Worm (Caenorhabditis elegans): ENCODE measurements around the gene pcp-5.

Gene pcp-5

DNA sequence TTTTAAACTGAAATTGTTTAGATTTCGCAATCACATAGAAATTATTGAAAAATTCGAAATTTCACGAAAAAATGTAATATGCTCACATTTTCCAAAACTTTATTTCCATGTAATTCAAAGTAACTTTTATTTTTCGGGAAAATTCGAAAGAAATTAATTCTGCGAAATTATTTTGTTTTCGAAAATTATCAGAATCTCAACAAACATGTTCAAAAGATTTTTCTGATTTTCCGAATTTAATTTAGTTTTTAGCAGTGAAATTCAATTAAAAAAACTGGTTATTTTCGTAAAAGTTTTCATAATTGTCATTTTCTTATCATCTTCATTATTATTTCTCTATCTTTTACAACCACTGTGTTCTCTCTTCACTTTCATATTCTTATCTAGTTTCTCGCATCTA lies 25.8 kb upstream of the pcp-5 start, which contains the start of gene ran-2:
TSS of gene ran-2 (plus strand) at position 301 of the 400 bp plus-strand sequence.
- TF ChIP-seq unc-120 (tag; optimal IDR thresholded peaks at IDR 0.05; ENCODE audit: poor library complexity, severe bottlenecking) (no peak), sptf-1 (tag; optimal IDR thresholded peaks at IDR 0.05) (no peak), unc-62 (GFP tag; optimal IDR thresholded peaks at IDR 0.05) (no peak), lin-32 (GFP tag; optimal IDR thresholded peaks at IDR 0.05) (no peak), hlh-1 (tag; optimal IDR thresholded peaks at IDR 0.05) (no peak), elt-3 (tag; optimal IDR thresholded peaks at IDR 0.05) (no peak), tbx-8 (GFP tag; optimal IDR thresholded peaks at IDR 0.05) (no peak)

ce11 chrIII:7928549-7929129 lies 21.2 kb upstream of the pcp-5 start, which contains the start of the genes C29E4.13 and npp-15:
TSS of gene C29E4.13 (minus strand) at chrIII:7928717.
TSS of gene npp-15 (plus strand) at chrIII:7929043.
- TF ChIP-seq mab-5 (tag; optimal IDR thresholded peaks at IDR 0.05) (no peak), lsy-2 (tag; optimal IDR thresholded peaks at IDR 0.05) (peak; percentile 34), nhr-2 (tag; optimal IDR thresholded peaks at IDR 0.05) (no peak), nhr-237 (tag; optimal IDR thresholded peaks at IDR 0.05) (peak; percentile 16)

ce11 chrIII:7925968-7926367 lies 18.6 kb upstream of the pcp-5 start:
- TF ChIP-seq unc-39 (tag; optimal IDR thresholded peaks at IDR 0.05) = no peak
- TF ChIP-seq sem-2 (GFP tag; optimal IDR thresholded peaks at IDR 0.05) = no peak
- TF ChIP-seq pha-4 (tag; optimal IDR thresholded peaks at IDR 0.05) = peak; percentile 34
- no peak for TF ChIP-seq blmp-1 (tag; optimal IDR thresholded peaks at IDR 0.05)
- no peak for TF ChIP-seq elt-1 (tag; optimal IDR thresholded peaks at IDR 0.05; ENCODE audit: borderline replicate concordance, insufficient read depth)
- peak; percentile 78 for TF ChIP-seq ham-2 (GFP tag; optimal IDR thresholded peaks at IDR 0.05)
- no peak for TF ChIP-seq zip-8 (tag; optimal IDR thresholded peaks at IDR 0.05)
- no peak for TF ChIP-seq drap-1 (GFP tag; optimal IDR thresholded peaks at IDR 0.05)
- no peak for TF ChIP-seq lin-13 (tag; optimal IDR thresholded peaks at IDR 0.05)
- no peak for TF ChIP-seq nhr-12 (tag; optimal IDR thresholded peaks at IDR 0.05)
- TF ChIP-seq nhr-2 (tag; optimal IDR thresholded peaks at IDR 0.05) = no peak
- no peak for TF ChIP-seq tbx-8 (GFP tag; optimal IDR thresholded peaks at IDR 0.05)
- TF ChIP-seq snpc-4 (tag; optimal IDR thresholded peaks at IDR 0.05) = no peak
- TF ChIP-seq elt-3 (tag; optimal IDR thresholded peaks at IDR 0.05) = no peak
- TF ChIP-seq sptf-1 (tag; optimal IDR thresholded peaks at IDR 0.05) = no peak
- TF ChIP-seq unc-120 (tag; optimal IDR thresholded peaks at IDR 0.05; ENCODE audit: poor library complexity, severe bottlenecking) = no peak
- TF ChIP-seq ztf-11 (tag; optimal IDR thresholded peaks at IDR 0.05) = no peak
- TF ChIP-seq nhr-28 (tag; optimal IDR thresholded peaks at IDR 0.05) = no peak
- TF ChIP-seq nhr-237 (tag; optimal IDR thresholded peaks at IDR 0.05) = peak; percentile 24
- no peak for TF ChIP-seq M03D4.4 (tag; optimal IDR thresholded peaks at IDR 0.05)
- TF ChIP-seq ceh-83 (GFP tag; optimal IDR thresholded peaks at IDR 0.05) = no peak
- TF ChIP-seq lin-32 (GFP tag; optimal IDR thresholded peaks at IDR 0.05) = no peak
- no peak for TF ChIP-seq mls-2 (tag; optimal IDR thresholded peaks at IDR 0.05)
- no peak for TF ChIP-seq cnd-1 (tag; optimal IDR thresholded peaks at IDR 0.05)
- TF ChIP-seq ceh-43 (GFP tag; optimal IDR thresholded peaks at IDR 0.05) = no peak
- no peak for TF ChIP-seq hlh-1 (tag; optimal IDR thresholded peaks at IDR 0.05)
- TF ChIP-seq nhr-76 (tag; optimal IDR thresholded peaks at IDR 0.05) = no peak
- TF ChIP-seq lsy-2 (tag; optimal IDR thresholded peaks at IDR 0.05) = peak; percentile 2
- no peak for TF ChIP-seq mep-1 (tag; optimal IDR thresholded peaks at IDR 0.05)
- TF ChIP-seq mab-5 (tag; optimal IDR thresholded peaks at IDR 0.05) = no peak
- TF ChIP-seq bed-3 (GFP tag; optimal IDR thresholded peaks at IDR 0.05) = no peak

DNA sequence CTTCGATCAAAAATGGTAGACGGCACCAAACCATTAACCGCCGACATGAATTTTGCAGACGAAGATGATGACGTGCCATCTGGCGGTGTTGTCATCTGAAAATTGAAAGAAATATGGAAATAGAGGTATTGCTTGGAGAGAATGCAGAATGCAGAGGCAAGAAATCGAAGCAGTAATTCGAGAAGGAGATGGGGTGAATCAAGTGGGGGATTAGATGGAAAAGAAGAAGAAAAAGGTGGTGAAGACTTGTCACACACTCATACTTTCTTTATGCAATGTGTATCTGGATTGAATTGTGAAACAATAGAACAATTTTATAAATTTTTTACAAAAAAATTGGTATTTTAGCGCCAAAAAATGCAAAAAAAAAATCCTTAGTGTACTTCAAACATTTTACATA lies 17.4 kb upstream of the pcp-5 start, which contains the start of gene tag-250:
TSS of gene tag-250 (minus strand) at position 101 of the 400 bp plus-strand sequence.
- TF ChIP-seq tbx-8 (GFP tag; optimal IDR thresholded peaks at IDR 0.05) (no peak), nhr-2 (tag; optimal IDR thresholded peaks at IDR 0.05) (no peak), unc-39 (tag; optimal IDR thresholded peaks at IDR 0.05) (no peak), sem-2 (GFP tag; optimal IDR thresholded peaks at IDR 0.05) (no peak), nhr-12 (tag; optimal IDR thresholded peaks at IDR 0.05) (no peak), drap-1 (GFP tag; optimal IDR thresholded peaks at IDR 0.05) (no peak)

- TF ChIP-seq sem-2 (GFP tag; optimal IDR thresholded peaks at IDR 0.05) = no peak
- no peak for TF ChIP-seq drap-1 (GFP tag; optimal IDR thresholded peaks at IDR 0.05)
- no peak for TF ChIP-seq lsy-2 (tag; optimal IDR thresholded peaks at IDR 0.05)
- no peak for TF ChIP-seq nhr-76 (tag; optimal IDR thresholded peaks at IDR 0.05)
- TF ChIP-seq mab-5 (tag; optimal IDR thresholded peaks at IDR 0.05) = no peak
- TF ChIP-seq ceh-43 (GFP tag; optimal IDR thresholded peaks at IDR 0.05) = no peak
- no peak for TF ChIP-seq nhr-237 (tag; optimal IDR thresholded peaks at IDR 0.05)
- no peak for TF ChIP-seq ztf-11 (tag; optimal IDR thresholded peaks at IDR 0.05)
- no peak for TF ChIP-seq elt-1 (tag; optimal IDR thresholded peaks at IDR 0.05; ENCODE audit: borderline replicate concordance, insufficient read depth)
- TF ChIP-seq unc-120 (tag; optimal IDR thresholded peaks at IDR 0.05; ENCODE audit: poor library complexity, severe bottlenecking) = no peak
- TF ChIP-seq hlh-1 (tag; optimal IDR thresholded peaks at IDR 0.05) = no peak
- no peak for TF ChIP-seq mls-2 (tag; optimal IDR thresholded peaks at IDR 0.05)
- no peak for TF ChIP-seq nhr-2 (tag; optimal IDR thresholded peaks at IDR 0.05)
- TF ChIP-seq M03D4.4 (tag; optimal IDR thresholded peaks at IDR 0.05) = no peak
- no peak for TF ChIP-seq sptf-1 (tag; optimal IDR thresholded peaks at IDR 0.05)
- TF ChIP-seq nhr-28 (tag; optimal IDR thresholded peaks at IDR 0.05) = no peak
These were observed 14.8 kb upstream of the pcp-5 start, which contains the start of gene C29E4.17 for ce11 chrIII:7922207-7922606. TSS of gene C29E4.17 (plus strand) at chrIII:7922507.
